Worm (Caenorhabditis elegans): ENCODE results near the gene C39E6.2.

- no peak for TF ChIP-seq pha-4 (tag; optimal IDR thresholded peaks at IDR 0.05)
- TF ChIP-seq drap-1 (GFP tag; optimal IDR thresholded peaks at IDR 0.05): no peak
- TF ChIP-seq lsy-2 (tag; optimal IDR thresholded peaks at IDR 0.05): no peak
These were observed 10.9 kb downstream of the C39E6.2 start for ce11 chrX:4744037-4744436.

Measured in whole organism, mixed stage, embryonic.